Fruit fly (Drosophila melanogaster) whole organism, embryonic: ENCODE measurements around the gene Ogdh.

ENCODE experiments used
- Atf3 ChIP-seq: fragments of 200-800 bp; sonication (Bioruptor generic); optimal IDR thresholded peaks from 3 replicates; lab custom pipeline; 2016; ENCODE audit warnings: missing biosample characterization, missing genetic modification characterization
- Atf6 ChIP-seq: fragments of 200-800 bp; sonication (Bioruptor generic); IDR thresholded peaks from 2 replicates; pipeline ENCODE4 v1.3.6; 2022; ENCODE audit warnings: missing biosample characterization, missing genetic modification characterization
- B-H1 ChIP-seq: fragments of 200-800 bp; sonication (Bioruptor generic); IDR thresholded peaks from 3 replicates; pipeline ENCODE4 v1.3.6; 2022; ENCODE audit warnings: missing biosample characterization, missing genetic modification characterization
- Bgb ChIP-seq: fragments of 200-800 bp; sonication (Bioruptor generic); IDR thresholded peaks from 2 replicates; pipeline ENCODE4 v1.3.6; 2022; ENCODE audit warnings: missing biosample characterization, missing genetic modification characterization; ENCODE audit not compliant: partially characterized antibody
- Bteb2 ChIP-seq: fragments of 200-800 bp; sonication (Bioruptor generic); optimal IDR thresholded peaks from 2 replicates; lab custom pipeline; 2016; ENCODE audit warnings: missing biosample characterization, missing genetic modification characterization
- C15 ChIP-seq: fragments of 200-800 bp; sonication (Bioruptor generic); IDR thresholded peaks from 3 replicates; pipeline ENCODE4 v1.3.6; 2022; ENCODE audit warnings: missing biosample characterization, missing genetic modification characterization
- CG10209 ChIP-seq: fragments of 200-800 bp; sonication (Bioruptor generic); optimal IDR thresholded peaks from 3 replicates; lab custom pipeline; 2017; ENCODE audit warnings: missing biosample characterization, mild to moderate bottlenecking, missing genetic modification characterization, missing genetic modification reagents
- CG10959 ChIP-seq: fragments of 200-800 bp; sonication (Bioruptor generic); IDR thresholded peaks from 2 replicates; pipeline ENCODE4 v1.3.6; 2022; ENCODE audit warnings: missing biosample characterization, missing genetic modification characterization
- CG11085 ChIP-seq: fragments of 200-800 bp; sonication (Bioruptor generic); IDR thresholded peaks from 2 replicates; pipeline ENCODE4 v1.3.6; 2022; ENCODE audit warnings: missing biosample characterization, missing genetic modification characterization
- CG11398 ChIP-seq: fragments of 200-800 bp; sonication (Bioruptor generic); optimal IDR thresholded peaks from 2 replicates; lab custom pipeline; 2016; ENCODE audit warnings: missing biosample characterization, missing genetic modification characterization
- CG11504 ChIP-seq: fragments of 200-800 bp; sonication (Bioruptor generic); optimal IDR thresholded peaks from 3 replicates; lab custom pipeline; 2019; ENCODE audit warnings: missing biosample characterization, mild to moderate bottlenecking, missing genetic modification characterization, moderate library complexity
- CG11723 ChIP-seq: fragments of 200-800 bp; sonication (Bioruptor generic); optimal IDR thresholded peaks from 2 replicates; lab custom pipeline; 2017; ENCODE audit warnings: missing biosample characterization, mild to moderate bottlenecking, missing genetic modification characterization
- CG12071 ChIP-seq: fragments of 200-800 bp; sonication (Bioruptor generic); optimal IDR thresholded peaks from 3 replicates; lab custom pipeline; 2018; ENCODE audit warnings: missing biosample characterization, mild to moderate bottlenecking, missing genetic modification characterization
- CG13424 ChIP-seq: fragments of 200-800 bp; sonication (Bioruptor generic); optimal IDR thresholded peaks from 2 replicates; lab custom pipeline; 2019; ENCODE audit warnings: missing biosample characterization, mild to moderate bottlenecking, missing genetic modification characterization, moderate library complexity
- CG14667 ChIP-seq: fragments of 200-800 bp; sonication (Bioruptor generic); IDR thresholded peaks from 2 replicates; pipeline ENCODE4 v1.3.6; 2022; ENCODE audit warnings: missing biosample characterization, missing genetic modification characterization
- CG1602 ChIP-seq: fragments of 200-800 bp; sonication (Bioruptor generic); optimal IDR thresholded peaks from 3 replicates; lab custom pipeline; 2016; ENCODE audit warnings: missing biosample characterization, missing genetic modification characterization
- CG16863 ChIP-seq: fragments of 200-800 bp; sonication (Bioruptor generic); optimal IDR thresholded peaks from 3 replicates; lab custom pipeline; 2016; ENCODE audit warnings: missing biosample characterization, missing genetic modification characterization
- CG17359 ChIP-seq: fragments of 200-800 bp; sonication (Bioruptor generic); optimal IDR thresholded peaks from 3 replicates; lab custom pipeline; 2018; ENCODE audit warnings: missing biosample characterization, mild to moderate bottlenecking, missing genetic modification characterization, moderate library complexity
- CG32532 ChIP-seq: fragments of 200-800 bp; sonication (Bioruptor generic); IDR thresholded peaks from 2 replicates; pipeline ENCODE4 v1.3.6; 2022; ENCODE audit warnings: missing biosample characterization, missing genetic modification characterization
- CG3281 ChIP-seq: fragments of 200-800 bp; sonication (Bioruptor generic); optimal IDR thresholded peaks from 3 replicates; lab custom pipeline; 2017; ENCODE audit warnings: missing biosample characterization, mild to moderate bottlenecking, missing genetic modification characterization
- CG3726 ChIP-seq: fragments of 200-800 bp; sonication (Bioruptor generic); IDR thresholded peaks from 3 replicates; pipeline ENCODE4, ENCODE4 v1.3.6; 2022; ENCODE audit warnings: missing biosample characterization, missing genetic modification characterization
- CG4617 ChIP-seq: fragments of 200-800 bp; sonication (Bioruptor generic); optimal IDR thresholded peaks from 3 replicates; lab custom pipeline; 2016; ENCODE audit warnings: missing biosample characterization, missing genetic modification characterization, borderline replicate concordance
- CG4820 ChIP-seq: fragments of 200-800 bp; sonication (Bioruptor generic); optimal IDR thresholded peaks from 3 replicates; lab custom pipeline; 2016; ENCODE audit warnings: missing biosample characterization, missing genetic modification characterization
- CG6175 ChIP-seq: fragments of 200-800 bp; sonication (Bioruptor generic); IDR thresholded peaks from 3 replicates; pipeline ENCODE4 v1.3.6; 2022; ENCODE audit warnings: missing biosample characterization, missing genetic modification characterization
- CG6254 ChIP-seq: fragments of 200-800 bp; sonication (Bioruptor generic); optimal IDR thresholded peaks from 3 replicates; lab custom pipeline; 2017; ENCODE audit warnings: mild to moderate bottlenecking, missing biosample characterization, missing genetic modification reagents, missing genetic modification characterization
- CG6689 ChIP-seq: fragments of 200-800 bp; sonication (Bioruptor generic); IDR thresholded peaks from 2 replicates; pipeline ENCODE4 v1.3.6; 2022; ENCODE audit warnings: missing biosample characterization, missing genetic modification characterization
- CG7745 ChIP-seq: fragments of 200-800 bp; sonication (Bioruptor generic); optimal IDR thresholded peaks from 2 replicates; lab custom pipeline; 2018; ENCODE audit warnings: missing biosample characterization, mild to moderate bottlenecking, missing genetic modification characterization, moderate library complexity
- CG8924 ChIP-seq: fragments of 200-800 bp; optimal IDR thresholded peaks from 3 replicates; lab custom pipeline; 2019; ENCODE audit warnings: missing biosample characterization, mild to moderate bottlenecking, missing genetic modification characterization, moderate library complexity
- CrebB ChIP-seq: fragments of 200-800 bp; sonication (Bioruptor generic); optimal IDR thresholded peaks from 3 replicates; lab custom pipeline; 2018; ENCODE audit warnings: missing biosample characterization, mild to moderate bottlenecking, missing genetic modification characterization
- Deaf1 ChIP-seq: fragments of 200-800 bp; optimal IDR thresholded peaks from 3 replicates; lab custom pipeline; 2019; ENCODE audit warnings: missing biosample characterization, mild to moderate bottlenecking, missing genetic modification characterization, moderate library complexity
- E2f1 ChIP-seq: fragments of 200-800 bp; sonication (Bioruptor generic); IDR thresholded peaks from 2 replicates; pipeline ENCODE4 v1.3.6; 2022; ENCODE audit warnings: missing biosample characterization, missing genetic modification characterization
- HmgD ChIP-seq: fragments of 200-800 bp; sonication (Bioruptor generic); optimal IDR thresholded peaks from 3 replicates; lab custom pipeline; 2016; ENCODE audit warnings: missing biosample characterization, missing genetic modification characterization
- Hr39 ChIP-seq: fragments of >200 bp; optimal IDR thresholded peaks from 2 replicates; lab custom pipeline; 2017
- NfI ChIP-seq: fragments of 200-800 bp; sonication (Bioruptor generic); optimal IDR thresholded peaks from 3 replicates; lab custom pipeline; 2018; ENCODE audit warnings: missing biosample characterization, mild to moderate bottlenecking, missing genetic modification characterization, moderate library complexity
- Pdp1 ChIP-seq, 2 experiments: fragments of 200-800 bp; sonication (Bioruptor generic); optimal IDR thresholded peaks; 3 replicates each; lab custom pipeline; 2016; ENCODE audit warnings: missing biosample characterization in 2 of 2, missing genetic modification characterization in 2 of 2, mild to moderate bottlenecking in 1 of 2, moderate library complexity in 1 of 2
- Rx ChIP-seq: fragments of 200-800 bp; sonication (Bioruptor generic); IDR thresholded peaks from 2 replicates; pipeline ENCODE4 v1.3.6; 2022; ENCODE audit warnings: missing biosample characterization, missing genetic modification characterization
- az2 ChIP-seq: fragments of 200-800 bp; sonication (Bioruptor generic); optimal IDR thresholded peaks from 3 replicates; lab custom pipeline; 2016; ENCODE audit warnings: missing biosample characterization, missing genetic modification characterization
- cg ChIP-seq: fragments of 200-800 bp; sonication (Bioruptor generic); optimal IDR thresholded peaks from 3 replicates; lab custom pipeline; 2019; ENCODE audit warnings: missing biosample characterization, mild to moderate bottlenecking, missing genetic modification characterization, moderate library complexity
- croc ChIP-seq: fragments of 200-800 bp; sonication (Bioruptor generic); conservative IDR thresholded peaks from 3 replicates; pipeline ENCODE4 v1.3.6; 2022; ENCODE audit warnings: missing biosample characterization, missing genetic modification characterization
- cwo ChIP-seq: fragments of 200-800 bp; sonication (Bioruptor generic); optimal IDR thresholded peaks from 3 replicates; lab custom pipeline; 2017; ENCODE audit warnings: missing biosample characterization, missing genetic modification characterization, mild to moderate bottlenecking, moderate library complexity, missing genetic modification reagents
- dpn ChIP-seq, 2 experiments: fragments of 200-800 bp; sonication (Bioruptor generic); optimal IDR thresholded peaks; 3 replicates each; lab custom pipeline; 2016; ENCODE audit warnings: missing biosample characterization in 2 of 2, missing genetic modification characterization in 2 of 2
- fu2 ChIP-seq: fragments of 200-800 bp; sonication (Bioruptor generic); optimal IDR thresholded peaks from 2 replicates; lab custom pipeline; 2016; ENCODE audit warnings: missing biosample characterization, missing genetic modification characterization
- insv ChIP-seq, 2 experiments: fragments of 200-800 bp; sonication (Bioruptor generic); optimal IDR thresholded peaks; 3 replicates each; lab custom pipeline; 2016 to 2018; ENCODE audit warnings: missing biosample characterization in 2 of 2, missing genetic modification characterization in 2 of 2
- lab ChIP-seq: fragments of 200-800 bp; sonication (Bioruptor generic); optimal IDR thresholded peaks from 3 replicates; lab custom pipeline; 2017; ENCODE audit warnings: missing biosample characterization, missing genetic modification characterization, mild to moderate bottlenecking, moderate library complexity, missing genetic modification reagents
- lilli ChIP-seq: fragments of 200-800 bp; sonication (Bioruptor generic); optimal IDR thresholded peaks from 3 replicates; lab custom pipeline; 2016; ENCODE audit warnings: missing biosample characterization, missing genetic modification characterization
- lmd ChIP-seq: fragments of 200-800 bp; sonication (Bioruptor generic); IDR thresholded peaks from 2 replicates; pipeline ENCODE4 v1.3.6; 2022; ENCODE audit warnings: missing biosample characterization, missing genetic modification characterization
- odd ChIP-seq: fragments of 200-800 bp; sonication (Bioruptor generic); optimal IDR thresholded peaks from 2 replicates; lab custom pipeline; 2017; ENCODE audit warnings: missing biosample characterization, mild to moderate bottlenecking, missing genetic modification characterization
- row ChIP-seq: fragments of 200-800 bp; sonication (Bioruptor generic); IDR thresholded peaks from 3 replicates; pipeline ENCODE4 v1.3.6; 2022; ENCODE audit warnings: missing biosample characterization, missing genetic modification characterization
- scrt ChIP-seq: fragments of 200-800 bp; sonication (Bioruptor generic); optimal IDR thresholded peaks from 2 replicates; lab custom pipeline; 2018; ENCODE audit warnings: missing biosample characterization, mild to moderate bottlenecking, missing genetic modification characterization, moderate library complexity
- sisA ChIP-seq: fragments of 200-800 bp; sonication (Bioruptor generic); IDR thresholded peaks from 2 replicates; pipeline ENCODE4 v1.3.6; 2022; ENCODE audit warnings: missing biosample characterization, missing genetic modification characterization
- zfh2 ChIP-seq: fragments of 200-800 bp; sonication (Bioruptor generic); optimal IDR thresholded peaks from 2 replicates; lab custom pipeline; 2016; ENCODE audit warnings: missing biosample characterization, missing genetic modification characterization

Gene Ogdh

dm6 chr3L:17007041-17007471 lies 52.4 kb downstream of the Ogdh start (continued):
- TF ChIP-seq HmgD (GFP tag; lab: Kevin White, UChicago): no peak
- 0 out of 2 replicates have a peak, but pooled peaks have one; percentile 15 for TF ChIP-seq sisA
- no peak for TF ChIP-seq odd (GFP tag; lab: Kevin White, UChicago)
- TF ChIP-seq lilli (GFP tag; lab: Kevin White, UChicago): peak; percentile 13
- no peak for TF ChIP-seq insv (GFP tag; optimal IDR thresholded peaks at IDR 0.05; lab: Kevin White, UChicago)
- TF ChIP-seq CG17359 (tag; lab: Kevin White, UChicago): peak; percentile 33
- TF ChIP-seq croc (GFP tag; lab: Robert Waterston, UW): 0 out of 3 replicates have a peak, but pooled peaks have one; percentile 13
- TF ChIP-seq zfh2 (GFP tag; lab: Kevin White, UChicago): no peak
- TF ChIP-seq CG14667 (GFP tag; lab: Robert Waterston, UW): 0 out of 2 replicates have a peak, but pooled peaks have one; percentile 15
- TF ChIP-seq CG7745 (tag; lab: Kevin White, UChicago): no peak
- TF ChIP-seq CG11723 (GFP tag; lab: Kevin White, UChicago): no peak
- no peak for TF ChIP-seq CG1602 (GFP tag; lab: Kevin White, UChicago)
- TF ChIP-seq CG11085: peak; percentile 15; the same call in 1 of the 2 replicates
- peak in 1 of 2 experiments; percentile 17 for TF ChIP-seq Pdp1 (GFP tag; optimal IDR thresholded peaks at IDR 0.05; lab: Kevin White, UChicago)
- TF ChIP-seq CG10959: no peak
- TF ChIP-seq CG8924 (tag; lab: Kevin White, UChicago): peak; percentile 10
- no peak for TF ChIP-seq CG6254 (GFP tag; lab: Kevin White, UChicago)
- TF ChIP-seq NfI (GFP tag; lab: Kevin White, UChicago): peak; percentile 22
- peak; percentile 56 for TF ChIP-seq row
- no peak for TF ChIP-seq C15 (GFP tag; lab: Robert Waterston, UW)
- TF ChIP-seq Bgb (GFP tag; lab: Robert Waterston, UW): no peak
- peak; percentile 85 for TF ChIP-seq cwo (GFP tag; lab: Kevin White, UChicago)
- TF ChIP-seq dpn (GFP tag; optimal IDR thresholded peaks at IDR 0.05; lab: Kevin White, UChicago): peak in 1 of 2 experiments; percentile 4
- no peak for TF ChIP-seq cg (GFP tag; lab: Kevin White, UChicago)
- TF ChIP-seq Atf3 (GFP tag; lab: Kevin White, UChicago): no peak
- peak; percentile 53 for TF ChIP-seq lab (GFP tag; lab: Kevin White, UChicago)
- peak; percentile 55 for TF ChIP-seq CG6689
- TF ChIP-seq scrt (GFP tag; lab: Kevin White, UChicago): no peak
- no peak for TF ChIP-seq CG4617 (GFP tag; lab: Kevin White, UChicago)
- TF ChIP-seq Rx: 0 out of 2 replicates have a peak, but pooled peaks have one; percentile 28
- peak; percentile 72 for TF ChIP-seq CG32532 (GFP tag; lab: Robert Waterston, UW)
- TF ChIP-seq CG12071 (GFP tag; lab: Kevin White, UChicago): no peak
- no peak for TF ChIP-seq CrebB
- peak; percentile 26 for TF ChIP-seq CG10209
- peak; percentile 3 for TF ChIP-seq az2
- TF ChIP-seq CG11504 (tag; lab: Kevin White, UChicago): peak; percentile 36
- TF ChIP-seq CG4820 (GFP tag; lab: Kevin White, UChicago): no peak
- TF ChIP-seq CG3281 (GFP tag; lab: Kevin White, UChicago): peak; percentile 7
- peak; percentile 23 for TF ChIP-seq CG13424 (tag; lab: Kevin White, UChicago)
- no peak for TF ChIP-seq Deaf1 (tag; lab: Kevin White, UChicago)
- TF ChIP-seq CG6175 (GFP tag; lab: Robert Waterston, UW): peak; percentile 36; the same call in 1 of the 3 replicates
- TF ChIP-seq Atf6 (GFP tag; lab: Robert Waterston, UW): peak; percentile 43
- TF ChIP-seq CG16863: no peak
- peak; percentile 24; the same call in 2 of the 3 replicates for TF ChIP-seq B-H1
- no peak for TF ChIP-seq CG11398 (GFP tag; lab: Kevin White, UChicago)
- TF ChIP-seq lmd (GFP tag; lab: Robert Waterston, UW): peak; percentile 56; the same call in 1 of the 2 replicates
- TF ChIP-seq Hr39 (lab: Kevin White, UChicago): no peak
- peak; percentile 23 for TF ChIP-seq Bteb2 (GFP tag; lab: Kevin White, UChicago)
- no peak for TF ChIP-seq CG3726 (GFP tag; lab: Robert Waterston, UW)
- TF ChIP-seq fu2: no peak
- TF ChIP-seq E2f1 (GFP tag; lab: Robert Waterston, UW): no peak
